Fruit fly (Drosophila melanogaster) whole organism, embryonic: ENCODE data around the gene Spn75F.
A peak's percentile ranks its signal among the peaks of the same experiment; 100 is the strongest.

Source experiments
- Ada2b ChIP-seq: fragments of 200-800 bp; sonication (Bioruptor generic); IDR thresholded peaks from 2 replicates; pipeline ENCODE4 v1.3.6; 2022; ENCODE audit warnings: missing biosample characterization, missing genetic modification characterization
- Blimp-1 ChIP-seq: fragments of 200-800 bp; sonication (Bioruptor generic); optimal IDR thresholded peaks from 3 replicates; lab custom pipeline; 2018; ENCODE audit warnings: missing biosample characterization, missing genetic modification characterization, mild to moderate bottlenecking, moderate library complexity, missing genetic modification reagents
- CG10565 ChIP-seq: fragments of 200-800 bp; sonication (Bioruptor generic); optimal IDR thresholded peaks from 3 replicates; lab custom pipeline; 2016; ENCODE audit warnings: missing biosample characterization, mild to moderate bottlenecking, missing genetic modification characterization
- CG10979 ChIP-seq: fragments of 200-800 bp; sonication (Bioruptor generic); optimal IDR thresholded peaks from 2 replicates; lab custom pipeline; 2018; ENCODE audit warnings: missing biosample characterization, mild to moderate bottlenecking, missing genetic modification characterization, moderate library complexity
- CG11085 ChIP-seq: fragments of 200-800 bp; sonication (Bioruptor generic); IDR thresholded peaks from 2 replicates; pipeline ENCODE4 v1.3.6; 2022; ENCODE audit warnings: missing biosample characterization, missing genetic modification characterization
- CG11695 ChIP-seq: fragments of 200-800 bp; sonication (Bioruptor generic); IDR thresholded peaks from 3 replicates; pipeline ENCODE4 v1.3.6; 2022; ENCODE audit warnings: missing biosample characterization, missing genetic modification characterization
- CG11723 ChIP-seq: fragments of 200-800 bp; sonication (Bioruptor generic); optimal IDR thresholded peaks from 2 replicates; lab custom pipeline; 2017; ENCODE audit warnings: missing biosample characterization, mild to moderate bottlenecking, missing genetic modification characterization
- CG12299 ChIP-seq: fragments of 200-800 bp; sonication (Bioruptor generic); optimal IDR thresholded peaks from 2 replicates; lab custom pipeline; 2018; ENCODE audit warnings: missing biosample characterization, mild to moderate bottlenecking, missing genetic modification characterization
- CG13894 ChIP-seq: fragments of 200-800 bp; sonication (Bioruptor generic); optimal IDR thresholded peaks from 3 replicates; lab custom pipeline; 2018; ENCODE audit warnings: missing biosample characterization, mild to moderate bottlenecking, missing genetic modification characterization, moderate library complexity
- CG15601 ChIP-seq: fragments of 200-800 bp; sonication (Bioruptor generic); optimal IDR thresholded peaks from 3 replicates; lab custom pipeline; 2019; ENCODE audit warnings: missing biosample characterization, mild to moderate bottlenecking, missing genetic modification characterization, moderate library complexity
- CG1602 ChIP-seq: fragments of 200-800 bp; sonication (Bioruptor generic); optimal IDR thresholded peaks from 3 replicates; lab custom pipeline; 2016; ENCODE audit warnings: missing biosample characterization, missing genetic modification characterization
- CG16815 ChIP-seq: fragments of 200-800 bp; sonication (Bioruptor generic); optimal IDR thresholded peaks from 3 replicates; lab custom pipeline; 2017; ENCODE audit warnings: missing biosample characterization, mild to moderate bottlenecking, missing genetic modification characterization
- CG17385 ChIP-seq: fragments of 200-800 bp; sonication (Bioruptor generic); optimal IDR thresholded peaks from 3 replicates; lab custom pipeline; 2018; ENCODE audit warnings: missing biosample characterization, mild to moderate bottlenecking, missing genetic modification characterization
- CG30020 ChIP-seq: fragments of 200-800 bp; optimal IDR thresholded peaks from 2 replicates; lab custom pipeline; 2019; ENCODE audit warnings: missing biosample characterization, mild to moderate bottlenecking, missing genetic modification characterization, moderate library complexity
- CG3163 ChIP-seq: fragments of 200-800 bp; sonication (Bioruptor generic); optimal IDR thresholded peaks from 3 replicates; lab custom pipeline; 2016; ENCODE audit warnings: missing biosample characterization, missing genetic modification characterization
- CG3281 ChIP-seq: fragments of 200-800 bp; sonication (Bioruptor generic); optimal IDR thresholded peaks from 3 replicates; lab custom pipeline; 2017; ENCODE audit warnings: missing biosample characterization, mild to moderate bottlenecking, missing genetic modification characterization
- CG34422 ChIP-seq: fragments of 200-800 bp; sonication (Bioruptor generic); IDR thresholded peaks from 3 replicates; pipeline ENCODE4 v1.3.6; 2022; ENCODE audit warnings: missing biosample characterization, missing genetic modification characterization
- CG6254 ChIP-seq: fragments of 200-800 bp; sonication (Bioruptor generic); optimal IDR thresholded peaks from 3 replicates; lab custom pipeline; 2017; ENCODE audit warnings: mild to moderate bottlenecking, missing biosample characterization, missing genetic modification reagents, missing genetic modification characterization
- CG8359 ChIP-seq: fragments of 200-800 bp; sonication (Bioruptor generic); optimal IDR thresholded peaks from 2 replicates; lab custom pipeline; 2017; ENCODE audit warnings: missing biosample characterization, mild to moderate bottlenecking, missing genetic modification characterization, borderline replicate concordance
- Doc3 ChIP-seq: fragments of 200-800 bp; sonication (Bioruptor generic); IDR thresholded peaks from 3 replicates; pipeline ENCODE4 v1.3.6; 2022; ENCODE audit warnings: missing biosample characterization, missing genetic modification characterization; ENCODE audit not compliant: partially characterized antibody
- Dref ChIP-seq: fragments of 200-800 bp; sonication (Bioruptor generic); IDR thresholded peaks from 2 replicates; pipeline ENCODE4 v1.3.6; 2022; ENCODE audit warnings: missing biosample characterization, missing genetic modification characterization
- E2f2 ChIP-seq: fragments of 200-800 bp; sonication (Bioruptor generic); IDR thresholded peaks from 2 replicates; pipeline ENCODE4 v1.3.6; 2022; ENCODE audit warnings: missing biosample characterization, missing genetic modification characterization
- ERR ChIP-seq: fragments of 200-800 bp; sonication (Bioruptor generic); optimal IDR thresholded peaks from 2 replicates; lab custom pipeline; 2016; ENCODE audit warnings: missing biosample characterization, missing genetic modification characterization
- Gug ChIP-seq: fragments of 200-800 bp; sonication (Bioruptor generic); IDR thresholded peaks from 4 replicates; pipeline ENCODE4 v1.3.6; 2022; ENCODE audit warnings: missing biosample characterization, missing genetic modification characterization
- HLH54F ChIP-seq: fragments of 200-800 bp; sonication (Bioruptor generic); optimal IDR thresholded peaks from 3 replicates; lab custom pipeline; 2016; ENCODE audit warnings: missing biosample characterization, missing genetic modification characterization
- HmgD ChIP-seq: fragments of 200-800 bp; sonication (Bioruptor generic); optimal IDR thresholded peaks from 3 replicates; lab custom pipeline; 2016; ENCODE audit warnings: missing biosample characterization, missing genetic modification characterization
- Lpt ChIP-seq: fragments of >200 bp; optimal IDR thresholded peaks from 2 replicates; lab custom pipeline; 2018; ENCODE audit warnings: missing biosample characterization, missing genetic modification characterization
- NC2β ChIP-seq: fragments of 200-800 bp; sonication (Bioruptor generic); optimal IDR thresholded peaks from 2 replicates; lab custom pipeline; 2016; ENCODE audit warnings: missing biosample characterization, missing genetic modification characterization
- Neu2 ChIP-seq: fragments of 200-800 bp; sonication (Bioruptor generic); optimal IDR thresholded peaks from 3 replicates; lab custom pipeline; 2016; ENCODE audit warnings: missing biosample characterization, missing genetic modification characterization, borderline replicate concordance
- Poxn ChIP-seq: fragments of 200-800 bp; sonication (Bioruptor generic); IDR thresholded peaks from 2 replicates; pipeline ENCODE4 v1.3.6; 2022; ENCODE audit warnings: missing biosample characterization, missing genetic modification characterization
- Sin3A ChIP-seq: fragments of >200 bp; optimal IDR thresholded peaks from 2 replicates; lab custom pipeline; 2018
- Ssrp ChIP-seq: fragments of 200-800 bp; sonication (Bioruptor generic); optimal IDR thresholded peaks from 2 replicates; lab custom pipeline; 2018; ENCODE audit warnings: missing biosample characterization, mild to moderate bottlenecking, missing genetic modification characterization, moderate library complexity
- Xrp1 ChIP-seq: fragments of 200-800 bp; sonication (Bioruptor generic); IDR thresholded peaks from 2 replicates; pipeline ENCODE4 v1.3.6; 2022; ENCODE audit warnings: missing biosample characterization, missing genetic modification characterization
- bab2 ChIP-seq: fragments of 200-800 bp; sonication (Bioruptor generic); optimal IDR thresholded peaks from 2 replicates; lab custom pipeline; 2016; ENCODE audit warnings: missing biosample characterization, missing genetic modification characterization
- caup ChIP-seq: fragments of 200-800 bp; sonication (Bioruptor generic); optimal IDR thresholded peaks from 3 replicates; lab custom pipeline; 2017; ENCODE audit warnings: missing biosample characterization, mild to moderate bottlenecking, missing genetic modification characterization, moderate library complexity; ENCODE audit not compliant: severe bottlenecking
- crc ChIP-seq: fragments of 200-800 bp; sonication (Bioruptor generic); optimal IDR thresholded peaks from 2 replicates; lab custom pipeline; 2016; ENCODE audit warnings: missing biosample characterization, missing genetic modification characterization
- cwo ChIP-seq: fragments of 200-800 bp; sonication (Bioruptor generic); optimal IDR thresholded peaks from 3 replicates; lab custom pipeline; 2017; ENCODE audit warnings: missing biosample characterization, missing genetic modification characterization, mild to moderate bottlenecking, moderate library complexity, missing genetic modification reagents
- ems ChIP-seq: fragments of 200-800 bp; sonication (Bioruptor generic); optimal IDR thresholded peaks from 3 replicates; lab custom pipeline; 2016; ENCODE audit warnings: missing biosample characterization, missing genetic modification characterization
- eyg ChIP-seq: fragments of 200-800 bp; sonication (Bioruptor generic); optimal IDR thresholded peaks from 3 replicates; lab custom pipeline; 2016; ENCODE audit warnings: missing biosample characterization, missing genetic modification characterization
- fd3F ChIP-seq: fragments of 200-800 bp; sonication (Bioruptor generic); optimal IDR thresholded peaks from 2 replicates; lab custom pipeline; 2018; ENCODE audit warnings: missing biosample characterization, mild to moderate bottlenecking, missing genetic modification characterization, moderate library complexity
- gce ChIP-seq: fragments of 200-800 bp; sonication (Bioruptor generic); IDR thresholded peaks from 3 replicates; pipeline ENCODE4 v1.3.6; 2022; ENCODE audit warnings: missing biosample characterization, missing genetic modification characterization
- grn ChIP-seq: fragments of 200-800 bp; sonication (Bioruptor generic); optimal IDR thresholded peaks from 3 replicates; lab custom pipeline; 2017; ENCODE audit warnings: missing biosample characterization, missing genetic modification characterization
- jigr1 ChIP-seq: fragments of 200-800 bp; sonication (Bioruptor generic); IDR thresholded peaks from 3 replicates; pipeline ENCODE4 v1.3.6; 2022; ENCODE audit warnings: missing biosample characterization, missing genetic modification characterization
- ken ChIP-seq: fragments of 200-800 bp; sonication (Bioruptor generic); IDR thresholded peaks from 3 replicates; pipeline ENCODE4 v1.3.6; 2022; ENCODE audit warnings: missing biosample characterization, missing genetic modification characterization
- luna ChIP-seq: fragments of 200-800 bp; sonication (Bioruptor generic); optimal IDR thresholded peaks from 2 replicates; lab custom pipeline; 2016; ENCODE audit warnings: missing biosample characterization, missing genetic modification characterization
- oc ChIP-seq: fragments of 200-800 bp; sonication (Bioruptor generic); optimal IDR thresholded peaks from 2 replicates; lab custom pipeline; 2018; ENCODE audit warnings: missing biosample characterization, mild to moderate bottlenecking, missing genetic modification characterization, moderate library complexity
- pita ChIP-seq: fragments of 200-800 bp; sonication (Bioruptor generic); optimal IDR thresholded peaks from 2 replicates; lab custom pipeline; 2017; ENCODE audit warnings: missing biosample characterization, mild to moderate bottlenecking, missing genetic modification characterization
- trh ChIP-seq: fragments of 200-800 bp; sonication (Bioruptor generic); optimal IDR thresholded peaks from 2 replicates; lab custom pipeline; 2016; ENCODE audit warnings: missing biosample characterization, missing genetic modification characterization
- usp ChIP-seq: fragments of >200 bp; optimal IDR thresholded peaks from 2 replicates; lab custom pipeline; 2017; ENCODE audit warnings: missing biosample characterization, missing genetic modification characterization
- zfh2 ChIP-seq: fragments of 200-800 bp; sonication (Bioruptor generic); optimal IDR thresholded peaks from 2 replicates; lab custom pipeline; 2016; ENCODE audit warnings: missing biosample characterization, missing genetic modification characterization

Gene Spn75F

dm6 chr3L:19171321-19172191 is 42.1 kb upstream of the Spn75F start (continued):
- TF ChIP-seq CG10979 (tag; lab: Kevin White, UChicago) (no peak), caup (peak; percentile 49), luna (GFP tag; lab: Kevin White, UChicago) (no peak), gce (GFP tag; lab: Robert Waterston, UW) (no peak), CG12299 (no peak), Dref (GFP tag; lab: Robert Waterston, UW) (no peak), grn (GFP tag; lab: Kevin White, UChicago) (peak; percentile 86), CG11723 (GFP tag; lab: Kevin White, UChicago) (no peak), Ssrp (tag; lab: Kevin White, UChicago) (no peak), Poxn (no peak), Doc3 (GFP tag; lab: Robert Waterston, UW) (no peak), pita (no peak), CG3281 (no peak), CG11695 (no peak), Lpt (GFP tag; lab: Kevin White, UChicago) (no peak), zfh2 (GFP tag; lab: Kevin White, UChicago) (no peak), ems (GFP tag; lab: Kevin White, UChicago) (no peak), CG30020 (tag; lab: Kevin White, UChicago) (no peak), CG8359 (GFP tag; lab: Kevin White, UChicago) (no peak), usp (no peak), cwo (GFP tag; lab: Kevin White, UChicago) (no peak), Blimp-1 (peak; percentile 4), trh (GFP tag; lab: Kevin White, UChicago) (no peak), HLH54F (GFP tag; lab: Kevin White, UChicago) (no peak), ken (GFP tag; lab: Robert Waterston, UW) (no peak), CG11085 (GFP tag; lab: Robert Waterston, UW) (no peak), E2f2 (GFP tag; lab: Robert Waterston, UW) (no peak), CG16815 (GFP tag; lab: Kevin White, UChicago) (no peak), Sin3A (no peak), Xrp1 (no peak), crc (GFP tag; lab: Kevin White, UChicago) (no peak), oc (tag; lab: Kevin White, UChicago) (no peak), Ada2b (GFP tag; lab: Robert Waterston, UW) (no peak), ERR (GFP tag; lab: Kevin White, UChicago) (no peak), jigr1 (no peak), NC2β (no peak), CG1602 (GFP tag; lab: Kevin White, UChicago) (no peak), CG34422 (GFP tag; lab: Robert Waterston, UW) (no peak), fd3F (GFP tag; lab: Kevin White, UChicago) (no peak), CG3163 (GFP tag; lab: Kevin White, UChicago) (peak; percentile 84), eyg (GFP tag; lab: Kevin White, UChicago) (no peak), CG15601 (tag; lab: Kevin White, UChicago) (no peak), bab2 (GFP tag; lab: Kevin White, UChicago) (no peak), Gug (GFP tag; lab: Robert Waterston, UW) (no peak), CG6254 (GFP tag; lab: Kevin White, UChicago) (peak; percentile 96), CG13894 (tag; lab: Kevin White, UChicago) (peak; percentile 33), CG17385 (GFP tag; lab: Kevin White, UChicago) (no peak), HmgD (GFP tag; lab: Kevin White, UChicago) (no peak), CG10565 (GFP tag; lab: Kevin White, UChicago) (no peak), Neu2 (GFP tag; lab: Kevin White, UChicago) (no peak)
